Worm (Caenorhabditis elegans) whole organism, L3 larva: Measurements from ENCODE around the gene gcn-1.

ENCODE experiments used
- ZK546.5 ChIP-seq: sonication (generic microtip); optimal IDR thresholded peaks from 2 replicates; lab custom pipeline; 2017; ENCODE audit warnings: missing biosample characterization, missing genetic modification characterization
- aly-2 ChIP-seq: fragments of 150-350 bp; optimal IDR thresholded peaks from 2 replicates; lab custom pipeline; 2014; ENCODE audit warnings: missing biosample characterization, missing genetic modification characterization
- ama-1 ChIP-seq: fragments of 150-350 bp; optimal IDR thresholded peaks from 2 replicates; lab custom pipeline; 2018
- ceh-16 ChIP-seq: sonication (generic microtip); optimal IDR thresholded peaks from 2 replicates; lab custom pipeline; 2017; ENCODE audit warnings: missing biosample characterization, missing genetic modification characterization
- ceh-28 ChIP-seq: fragments of 150-350 bp; optimal IDR thresholded peaks from 2 replicates; lab custom pipeline; 2014; ENCODE audit warnings: missing biosample characterization, missing genetic modification reagents, missing genetic modification characterization
- ceh-9 ChIP-seq: sonication (generic microtip); optimal IDR thresholded peaks from 2 replicates; lab custom pipeline; 2018; ENCODE audit warnings: missing biosample characterization, missing genetic modification characterization
- daf-12 ChIP-seq: fragments of 150-350 bp; optimal IDR thresholded peaks from 2 replicates; lab custom pipeline; 2014; ENCODE audit warnings: missing biosample characterization, missing genetic modification reagents, missing genetic modification characterization
- egl-27 ChIP-seq: sonication (generic microtip); optimal IDR thresholded peaks from 4 replicates; lab custom pipeline; 2017; ENCODE audit warnings: missing biosample characterization, missing genetic modification reagents, missing genetic modification characterization
- elt-1 ChIP-seq: fragments of 150-350 bp; optimal IDR thresholded peaks from 2 replicates; lab custom pipeline; 2014; ENCODE audit warnings: missing biosample characterization, missing genetic modification characterization
- elt-2 ChIP-seq: sonication (generic microtip); optimal IDR thresholded peaks from 2 replicates; lab custom pipeline; 2016; ENCODE audit warnings: missing genetic modification reagents, mild to moderate bottlenecking, missing genetic modification characterization, missing compliant biosample characterization
- fkh-2 ChIP-seq: fragments of 150-350 bp; optimal IDR thresholded peaks from 2 replicates; lab custom pipeline; 2014; ENCODE audit warnings: missing biosample characterization, missing genetic modification reagents, missing genetic modification characterization
- hmg-11 ChIP-seq: sonication (generic microtip); optimal IDR thresholded peaks from 2 replicates; lab custom pipeline; 2016; ENCODE audit warnings: missing genetic modification characterization, missing compliant biosample characterization
- jun-1 ChIP-seq: fragments of 150-350 bp; optimal IDR thresholded peaks from 2 replicates; lab custom pipeline; 2014; ENCODE audit warnings: missing biosample characterization, missing genetic modification reagents, missing genetic modification characterization
- lin-15B ChIP-seq: fragments of 150-350 bp; optimal IDR thresholded peaks from 2 replicates; lab custom pipeline; 2014; ENCODE audit warnings: missing biosample characterization, missing genetic modification characterization
- lin-39 ChIP-seq: fragments of 150-350 bp; optimal IDR thresholded peaks from 2 replicates; lab custom pipeline; 2018; ENCODE audit warnings: missing biosample characterization, missing genetic modification reagents, missing genetic modification characterization
- lsy-12 ChIP-seq: sonication (generic microtip); optimal IDR thresholded peaks from 2 replicates; lab custom pipeline; 2016; ENCODE audit warnings: mild to moderate bottlenecking, missing genetic modification characterization, missing compliant biosample characterization
- mdl-1 ChIP-seq: fragments of 150-350 bp; optimal IDR thresholded peaks from 2 replicates; lab custom pipeline; 2014; ENCODE audit warnings: missing biosample characterization, missing genetic modification characterization
- mml-1 ChIP-seq: fragments of 150-350 bp; sonication (generic microtip); optimal IDR thresholded peaks from 3 replicates; lab custom pipeline; 2014; ENCODE audit warnings: missing biosample characterization, missing genetic modification characterization
- nfya-1 ChIP-seq: sonication (generic microtip); optimal IDR thresholded peaks from 2 replicates; lab custom pipeline; 2017; ENCODE audit warnings: missing genetic modification characterization, mild to moderate bottlenecking, missing compliant biosample characterization, antibody characterized with exemption, moderate library complexity; ENCODE audit not compliant: insufficient read depth
- nhr-12 ChIP-seq: fragments of 150-350 bp; optimal IDR thresholded peaks from 2 replicates; lab custom pipeline; 2014; ENCODE audit warnings: missing biosample characterization, missing genetic modification characterization
- nhr-23 ChIP-seq: fragments of 150-350 bp; optimal IDR thresholded peaks from 2 replicates; lab custom pipeline; 2014; ENCODE audit warnings: missing biosample characterization, missing genetic modification reagents, missing genetic modification characterization
- nhr-237 ChIP-seq: fragments of 150-350 bp; optimal IDR thresholded peaks from 2 replicates; lab custom pipeline; 2014; ENCODE audit warnings: missing biosample characterization, missing genetic modification characterization
- nhr-25 ChIP-seq: sonication (generic microtip); optimal IDR thresholded peaks from 2 replicates; lab custom pipeline; 2017; ENCODE audit warnings: missing biosample characterization, missing genetic modification characterization
- nhr-28 ChIP-seq: fragments of 150-350 bp; optimal IDR thresholded peaks from 2 replicates; lab custom pipeline; 2014; ENCODE audit warnings: missing biosample characterization, missing genetic modification characterization
- nhr-67 ChIP-seq: fragments of 150-350 bp; optimal IDR thresholded peaks from 2 replicates; lab custom pipeline; 2014; ENCODE audit warnings: missing biosample characterization, missing genetic modification characterization
- nhr-76 ChIP-seq: fragments of 150-350 bp; sonication (generic microtip); optimal IDR thresholded peaks from 5 replicates; lab custom pipeline; 2014; ENCODE audit warnings: missing biosample characterization, missing genetic modification characterization
- nhr-77 ChIP-seq: fragments of 150-350 bp; optimal IDR thresholded peaks from 2 replicates; lab custom pipeline; 2014; ENCODE audit warnings: missing biosample characterization, missing genetic modification characterization
- pha-4 ChIP-seq: fragments of 150-350 bp; optimal IDR thresholded peaks from 2 replicates; lab custom pipeline; 2014; ENCODE audit warnings: missing biosample characterization, missing genetic modification reagents, missing genetic modification characterization
- pqm-1 ChIP-seq: fragments of 150-350 bp; optimal IDR thresholded peaks from 2 replicates; lab custom pipeline; 2017; ENCODE audit warnings: missing biosample characterization, missing genetic modification characterization, inconsistent platforms
- sea-2 ChIP-seq: fragments of 150-350 bp; sonication (generic microtip); optimal IDR thresholded peaks from 4 replicates; lab custom pipeline; 2014; ENCODE audit warnings: missing biosample characterization, missing genetic modification reagents, missing genetic modification characterization
- skn-1 ChIP-seq: fragments of 150-350 bp; optimal IDR thresholded peaks from 2 replicates; lab custom pipeline; 2014; ENCODE audit warnings: missing biosample characterization, missing genetic modification characterization
- snpc-4 ChIP-seq: fragments of 150-350 bp; optimal IDR thresholded peaks from 2 replicates; lab custom pipeline; 2014; ENCODE audit warnings: missing biosample characterization, missing genetic modification characterization
- tbx-2 ChIP-seq: sonication (generic microtip); optimal IDR thresholded peaks from 2 replicates; lab custom pipeline; 2016; ENCODE audit warnings: mild to moderate bottlenecking, missing genetic modification characterization, missing compliant biosample characterization
- unc-39 ChIP-seq: sonication (generic microtip); optimal IDR thresholded peaks from 4 replicates; lab custom pipeline; 2017; ENCODE audit warnings: missing biosample characterization, missing genetic modification characterization
- unc-62 ChIP-seq: fragments of 150-350 bp; sonication (generic microtip); optimal IDR thresholded peaks from 4 replicates; lab custom pipeline; 2014; ENCODE audit warnings: missing biosample characterization, missing genetic modification reagents, missing genetic modification characterization
- ztf-11 ChIP-seq: fragments of 150-350 bp; optimal IDR thresholded peaks from 2 replicates; lab custom pipeline; 2014; ENCODE audit warnings: missing biosample characterization, missing genetic modification characterization
- ztf-4 ChIP-seq: fragments of 150-350 bp; optimal IDR thresholded peaks from 2 replicates; lab custom pipeline; 2014; ENCODE audit warnings: missing biosample characterization, missing genetic modification characterization

gcn-1 gene

ce11 chrIII:2170556-2170955 lies 18.8 kb downstream of the gcn-1 start:
- TF ChIP-seq nfya-1 (tag; lab: Kevin White, UChicago) (peak; percentile 11), nhr-28 (tag; lab: Kevin White, UChicago) (no peak), mml-1 (tag; lab: Kevin White, UChicago) (no peak)

- TF ChIP-seq lin-15B (tag; lab: Kevin White, UChicago) (peak; percentile 52), unc-62 (no peak), nhr-23 (tag; lab: Kevin White, UChicago) (peak; percentile 70), nhr-28 (tag; lab: Kevin White, UChicago) (no peak), ceh-28 (tag; lab: Kevin White, UChicago) (peak; percentile 79), nfya-1 (tag; lab: Kevin White, UChicago) (peak; percentile 74), nhr-77 (tag; lab: Kevin White, UChicago) (no peak), ZK546.5 (tag; lab: Kevin White, UChicago) (no peak), unc-39 (tag; lab: Kevin White, UChicago) (no peak), daf-12 (no peak), pha-4 (tag; lab: Kevin White, UChicago) (peak; percentile 88), skn-1 (tag; lab: Kevin White, UChicago) (peak; percentile 56), elt-2 (tag; lab: Kevin White, UChicago) (peak; percentile 87), hmg-11 (peak; percentile 40), jun-1 (tag; lab: Kevin White, UChicago) (peak; percentile 93), elt-1 (no peak), mdl-1 (tag; lab: Kevin White, UChicago) (peak; percentile 48), ama-1 (peak; percentile 95), lsy-12 (tag; lab: Kevin White, UChicago) (peak; percentile 39), nhr-237 (tag; lab: Kevin White, UChicago) (no peak), sea-2 (no peak), aly-2 (no peak), nhr-25 (tag; lab: Kevin White, UChicago) (peak; percentile 87), ceh-16 (tag; lab: Kevin White, UChicago) (no peak), ztf-4 (tag; lab: Kevin White, UChicago) (no peak), nhr-12 (tag; lab: Kevin White, UChicago) (no peak), snpc-4 (peak; percentile 15), pqm-1 (peak; percentile 28)
Measured at ce11 chrIII:2171892-2172591, 20.3 kb downstream of the gcn-1 start.

ce11 chrIII:2197706-2198105 lies 46.0 kb downstream of the gcn-1 start, which contains the start of gene C39B5.6:
TSS of gene C39B5.6 (plus strand) at chrIII:2198006.
- no peak for TF ChIP-seq hmg-11
- TF ChIP-seq daf-12, result no peak
- no peak for TF ChIP-seq mdl-1 (tag; lab: Kevin White, UChicago)
- no peak for TF ChIP-seq lin-39
- no peak for TF ChIP-seq lin-15B (tag; lab: Kevin White, UChicago)
- no peak for TF ChIP-seq nhr-28 (tag; lab: Kevin White, UChicago)
- TF ChIP-seq fkh-2 (tag; lab: Kevin White, UChicago), result no peak
- TF ChIP-seq, all 47 proteins: peak for 0

- no peak for TF ChIP-seq nhr-23 (tag; lab: Kevin White, UChicago)
- TF ChIP-seq nhr-67 (tag; lab: Kevin White, UChicago), result no peak
- TF ChIP-seq ceh-28 (tag; lab: Kevin White, UChicago), result peak; percentile 89
Measured at ce11 chrIII:2205155-2205554, 53.4 kb downstream of the gcn-1 start.

ce11 chrIII:2207864-2208263 lies 56.1 kb downstream of the gcn-1 start, which contains the start of gene C39B5.5:
TSS of gene C39B5.5 (plus strand) at chrIII:2208164.
- TF ChIP-seq tbx-2 (tag; lab: Kevin White, UChicago) (no peak), mml-1 (tag; lab: Kevin White, UChicago) (no peak), aly-2 (no peak), pha-4 (tag; lab: Kevin White, UChicago) (no peak), ceh-9 (tag; lab: Kevin White, UChicago) (no peak), nhr-76 (tag; lab: Kevin White, UChicago) (no peak), hmg-11 (no peak), lsy-12 (tag; lab: Kevin White, UChicago) (no peak), ztf-11 (tag; lab: Kevin White, UChicago) (no peak), ceh-28 (tag; lab: Kevin White, UChicago) (no peak), skn-1 (tag; lab: Kevin White, UChicago) (no peak), unc-62 (no peak), nhr-67 (tag; lab: Kevin White, UChicago) (no peak), nhr-23 (tag; lab: Kevin White, UChicago) (no peak), pqm-1 (no peak), egl-27 (tag; lab: Kevin White, UChicago) (no peak), snpc-4 (no peak), nfya-1 (tag; lab: Kevin White, UChicago) (no peak)
- TF ChIP-seq, all 47 proteins: peak for 0
